Worm (Caenorhabditis elegans) whole organism, L3 larva: ENCODE measurements around the gene cdt-2.

Source experiments
- R02D3.7 ChIP-seq: fragments of 150-350 bp; optimal IDR thresholded peaks from 2 replicates; lab custom pipeline; 2014; ENCODE audit warnings: missing biosample characterization, missing genetic modification characterization
- ZK546.5 ChIP-seq: sonication (generic microtip); optimal IDR thresholded peaks from 2 replicates; lab custom pipeline; 2017; ENCODE audit warnings: missing biosample characterization, missing genetic modification characterization
- aly-2 ChIP-seq: fragments of 150-350 bp; optimal IDR thresholded peaks from 2 replicates; lab custom pipeline; 2014; ENCODE audit warnings: missing biosample characterization, missing genetic modification characterization
- ama-1 ChIP-seq: fragments of 150-350 bp; optimal IDR thresholded peaks from 2 replicates; lab custom pipeline; 2018
- ceh-16 ChIP-seq: sonication (generic microtip); optimal IDR thresholded peaks from 2 replicates; lab custom pipeline; 2017; ENCODE audit warnings: missing biosample characterization, missing genetic modification characterization
- ceh-28 ChIP-seq: fragments of 150-350 bp; optimal IDR thresholded peaks from 2 replicates; lab custom pipeline; 2014; ENCODE audit warnings: missing biosample characterization, missing genetic modification reagents, missing genetic modification characterization
- ceh-82 ChIP-seq: fragments of 150-350 bp; optimal IDR thresholded peaks from 2 replicates; lab custom pipeline; 2014; ENCODE audit warnings: missing biosample characterization, missing genetic modification characterization
- ceh-9 ChIP-seq: sonication (generic microtip); optimal IDR thresholded peaks from 2 replicates; lab custom pipeline; 2018; ENCODE audit warnings: missing biosample characterization, missing genetic modification characterization
- daf-12 ChIP-seq: fragments of 150-350 bp; optimal IDR thresholded peaks from 2 replicates; lab custom pipeline; 2014; ENCODE audit warnings: missing biosample characterization, missing genetic modification reagents, missing genetic modification characterization
- egl-27 ChIP-seq: sonication (generic microtip); optimal IDR thresholded peaks from 4 replicates; lab custom pipeline; 2017; ENCODE audit warnings: missing biosample characterization, missing genetic modification reagents, missing genetic modification characterization
- egl-5 ChIP-seq: fragments of 150-350 bp; optimal IDR thresholded peaks from 2 replicates; lab custom pipeline; 2017; ENCODE audit warnings: missing biosample characterization, missing genetic modification reagents, missing genetic modification characterization, inconsistent platforms
- elt-1 ChIP-seq: fragments of 150-350 bp; optimal IDR thresholded peaks from 2 replicates; lab custom pipeline; 2014; ENCODE audit warnings: missing biosample characterization, missing genetic modification characterization
- elt-2 ChIP-seq: sonication (generic microtip); optimal IDR thresholded peaks from 2 replicates; lab custom pipeline; 2016; ENCODE audit warnings: missing genetic modification reagents, mild to moderate bottlenecking, missing genetic modification characterization, missing compliant biosample characterization
- elt-3 ChIP-seq, 3 experiments: fragments of 150-350 bp in 1 of 3; sonication (generic microtip) in 2 of 3; optimal IDR thresholded peaks; 2 replicates in 2 of 3; 4 replicates in 1 of 3; lab custom pipeline; 2014 to 2017; ENCODE audit warnings: missing biosample characterization in 3 of 3, missing genetic modification characterization in 3 of 3
- eor-1 ChIP-seq, 2 experiments: fragments of 150-350 bp; optimal IDR thresholded peaks; 2 replicates each; lab custom pipeline; 2014 to 2018; ENCODE audit warnings: missing biosample characterization in 2 of 2, missing genetic modification characterization in 2 of 2
- fkh-10 ChIP-seq: sonication (generic microtip); optimal IDR thresholded peaks from 2 replicates; lab custom pipeline; 2017; ENCODE audit warnings: missing biosample characterization, missing genetic modification reagents, missing genetic modification characterization
- fkh-2 ChIP-seq: fragments of 150-350 bp; optimal IDR thresholded peaks from 2 replicates; lab custom pipeline; 2014; ENCODE audit warnings: missing biosample characterization, missing genetic modification reagents, missing genetic modification characterization
- fos-1 ChIP-seq: fragments of 150-350 bp; optimal IDR thresholded peaks from 2 replicates; lab custom pipeline; 2014; ENCODE audit warnings: missing biosample characterization, missing genetic modification characterization
- hmg-11 ChIP-seq: sonication (generic microtip); optimal IDR thresholded peaks from 2 replicates; lab custom pipeline; 2016; ENCODE audit warnings: missing genetic modification characterization, missing compliant biosample characterization
- jun-1 ChIP-seq: fragments of 150-350 bp; optimal IDR thresholded peaks from 2 replicates; lab custom pipeline; 2014; ENCODE audit warnings: missing biosample characterization, missing genetic modification reagents, missing genetic modification characterization
- lin-15B ChIP-seq: fragments of 150-350 bp; optimal IDR thresholded peaks from 2 replicates; lab custom pipeline; 2014; ENCODE audit warnings: missing biosample characterization, missing genetic modification characterization
- lin-39 ChIP-seq: fragments of 150-350 bp; optimal IDR thresholded peaks from 2 replicates; lab custom pipeline; 2018; ENCODE audit warnings: missing biosample characterization, missing genetic modification reagents, missing genetic modification characterization
- lsy-12 ChIP-seq: sonication (generic microtip); optimal IDR thresholded peaks from 2 replicates; lab custom pipeline; 2016; ENCODE audit warnings: mild to moderate bottlenecking, missing genetic modification characterization, missing compliant biosample characterization
- mdl-1 ChIP-seq: fragments of 150-350 bp; optimal IDR thresholded peaks from 2 replicates; lab custom pipeline; 2014; ENCODE audit warnings: missing biosample characterization, missing genetic modification characterization
- mml-1 ChIP-seq: fragments of 150-350 bp; sonication (generic microtip); optimal IDR thresholded peaks from 3 replicates; lab custom pipeline; 2014; ENCODE audit warnings: missing biosample characterization, missing genetic modification characterization
- nfya-1 ChIP-seq: sonication (generic microtip); optimal IDR thresholded peaks from 2 replicates; lab custom pipeline; 2017; ENCODE audit warnings: missing genetic modification characterization, mild to moderate bottlenecking, missing compliant biosample characterization, antibody characterized with exemption, moderate library complexity; ENCODE audit not compliant: insufficient read depth
- nhr-11 ChIP-seq: fragments of 150-350 bp; optimal IDR thresholded peaks from 2 replicates; lab custom pipeline; 2014; ENCODE audit warnings: missing biosample characterization, missing genetic modification characterization
- nhr-12 ChIP-seq: fragments of 150-350 bp; optimal IDR thresholded peaks from 2 replicates; lab custom pipeline; 2014; ENCODE audit warnings: missing biosample characterization, missing genetic modification characterization
- nhr-23 ChIP-seq: fragments of 150-350 bp; optimal IDR thresholded peaks from 2 replicates; lab custom pipeline; 2014; ENCODE audit warnings: missing biosample characterization, missing genetic modification reagents, missing genetic modification characterization
- nhr-237 ChIP-seq: fragments of 150-350 bp; optimal IDR thresholded peaks from 2 replicates; lab custom pipeline; 2014; ENCODE audit warnings: missing biosample characterization, missing genetic modification characterization
- nhr-25 ChIP-seq: sonication (generic microtip); optimal IDR thresholded peaks from 2 replicates; lab custom pipeline; 2017; ENCODE audit warnings: missing biosample characterization, missing genetic modification characterization
- nhr-28 ChIP-seq: fragments of 150-350 bp; optimal IDR thresholded peaks from 2 replicates; lab custom pipeline; 2014; ENCODE audit warnings: missing biosample characterization, missing genetic modification characterization
- nhr-43 ChIP-seq: sonication (generic microtip); optimal IDR thresholded peaks from 2 replicates; lab custom pipeline; 2016; ENCODE audit warnings: mild to moderate bottlenecking, missing genetic modification characterization, missing compliant biosample characterization; ENCODE audit not compliant: poor library complexity, severe bottlenecking
- nhr-67 ChIP-seq: fragments of 150-350 bp; optimal IDR thresholded peaks from 2 replicates; lab custom pipeline; 2014; ENCODE audit warnings: missing biosample characterization, missing genetic modification characterization
- nhr-76 ChIP-seq: fragments of 150-350 bp; sonication (generic microtip); optimal IDR thresholded peaks from 5 replicates; lab custom pipeline; 2014; ENCODE audit warnings: missing biosample characterization, missing genetic modification characterization
- nhr-77 ChIP-seq: fragments of 150-350 bp; optimal IDR thresholded peaks from 2 replicates; lab custom pipeline; 2014; ENCODE audit warnings: missing biosample characterization, missing genetic modification characterization
- pha-4 ChIP-seq: fragments of 150-350 bp; optimal IDR thresholded peaks from 2 replicates; lab custom pipeline; 2014; ENCODE audit warnings: missing biosample characterization, missing genetic modification reagents, missing genetic modification characterization
- pqm-1 ChIP-seq: fragments of 150-350 bp; optimal IDR thresholded peaks from 2 replicates; lab custom pipeline; 2017; ENCODE audit warnings: missing biosample characterization, missing genetic modification characterization, inconsistent platforms
- sea-2 ChIP-seq: fragments of 150-350 bp; sonication (generic microtip); optimal IDR thresholded peaks from 4 replicates; lab custom pipeline; 2014; ENCODE audit warnings: missing biosample characterization, missing genetic modification reagents, missing genetic modification characterization
- skn-1 ChIP-seq: fragments of 150-350 bp; optimal IDR thresholded peaks from 2 replicates; lab custom pipeline; 2014; ENCODE audit warnings: missing biosample characterization, missing genetic modification characterization
- snpc-4 ChIP-seq: fragments of 150-350 bp; optimal IDR thresholded peaks from 2 replicates; lab custom pipeline; 2014; ENCODE audit warnings: missing biosample characterization, missing genetic modification characterization
- tbx-2 ChIP-seq: sonication (generic microtip); optimal IDR thresholded peaks from 2 replicates; lab custom pipeline; 2016; ENCODE audit warnings: mild to moderate bottlenecking, missing genetic modification characterization, missing compliant biosample characterization
- unc-39 ChIP-seq: sonication (generic microtip); optimal IDR thresholded peaks from 4 replicates; lab custom pipeline; 2017; ENCODE audit warnings: missing biosample characterization, missing genetic modification characterization
- unc-62 ChIP-seq: fragments of 150-350 bp; sonication (generic microtip); optimal IDR thresholded peaks from 4 replicates; lab custom pipeline; 2014; ENCODE audit warnings: missing biosample characterization, missing genetic modification reagents, missing genetic modification characterization
- zag-1 ChIP-seq: fragments of 150-350 bp; optimal IDR thresholded peaks from 2 replicates; lab custom pipeline; 2014; ENCODE audit warnings: missing biosample characterization, missing genetic modification characterization
- ztf-11 ChIP-seq: fragments of 150-350 bp; optimal IDR thresholded peaks from 2 replicates; lab custom pipeline; 2014; ENCODE audit warnings: missing biosample characterization, missing genetic modification characterization
- ztf-4 ChIP-seq: fragments of 150-350 bp; optimal IDR thresholded peaks from 2 replicates; lab custom pipeline; 2014; ENCODE audit warnings: missing biosample characterization, missing genetic modification characterization

Gene cdt-2

ce11 chrV:15004800-15005199, 13.9 kb upstream of the cdt-2 start, which contains the start of gene hrde-2:
Gene hrde-2, plus strand, starts transcription at chrV:15005100.
- TF ChIP-seq lin-39 (tag; lab: Kevin White, UChicago), result no peak
- no peak for TF ChIP-seq tbx-2 (tag; lab: Kevin White, UChicago)
- no peak for TF ChIP-seq lin-15B (tag; lab: Kevin White, UChicago)
- no peak for TF ChIP-seq nhr-43
- no peak for TF ChIP-seq fkh-2
- no peak for TF ChIP-seq nhr-23
- TF ChIP-seq nhr-28 (tag; lab: Kevin White, UChicago), result no peak
- no peak for TF ChIP-seq egl-5
- TF ChIP-seq ceh-16, result no peak
- TF ChIP-seq sea-2 (GFP tag; lab: Kevin White, UChicago), result no peak
- no peak for TF ChIP-seq nhr-67 (tag; lab: Kevin White, UChicago)

ce11 chrV:15002184-15002690, 11.3 kb upstream of the cdt-2 start, which contains the start of the genes fib-1 and mut-15:
Gene fib-1, minus strand, starts transcription at chrV:15002223.
Gene mut-15, plus strand, starts transcription at chrV:15002543.
- TF ChIP-seq ztf-4 (tag; lab: Kevin White, UChicago) (peak; percentile 26), elt-2 (tag; lab: Kevin White, UChicago) (peak; percentile 72), pha-4 (tag; lab: Kevin White, UChicago) (peak; percentile 95), sea-2 (GFP tag; lab: Kevin White, UChicago) (no peak), skn-1 (tag; lab: Kevin White, UChicago) (peak; percentile 71), zag-1 (peak; percentile 39), ama-1 (lab: Kevin White, UChicago) (no peak), nfya-1 (tag; lab: Kevin White, UChicago) (peak; percentile 94), unc-62 (GFP tag; lab: Kevin White, UChicago) (peak; percentile 59), elt-1 (tag; lab: Kevin White, UChicago) (peak; percentile 24), tbx-2 (tag; lab: Kevin White, UChicago) (peak; percentile 48), R02D3.7 (tag; lab: Kevin White, UChicago) (peak; percentile 88), lin-39 (tag; lab: Kevin White, UChicago) (peak; percentile 84), elt-3 (tag; optimal IDR thresholded peaks at IDR 0.05; lab: Kevin White, UChicago) (peak in 1 of 3 experiments; percentile 72), nhr-23 (peak; percentile 91), ceh-28 (peak; percentile 96), pqm-1 (peak; percentile 61), ztf-11 (tag; lab: Kevin White, UChicago) (no peak), nhr-237 (no peak), hmg-11 (tag; lab: Kevin White, UChicago) (peak; percentile 81), jun-1 (peak; percentile 75), nhr-43 (peak; percentile 91), nhr-67 (tag; lab: Kevin White, UChicago) (no peak), ceh-16 (no peak), fkh-10 (peak; percentile 80), nhr-25 (tag; lab: Kevin White, UChicago) (peak; percentile 94), aly-2 (tag; lab: Kevin White, UChicago) (no peak), snpc-4 (tag; lab: Kevin White, UChicago) (peak; percentile 80), ceh-9 (no peak), unc-39 (no peak), mdl-1 (tag; lab: Kevin White, UChicago) (no peak), nhr-11 (peak; percentile 76), nhr-28 (tag; lab: Kevin White, UChicago) (no peak), daf-12 (no peak), fkh-2 (no peak), mml-1 (tag; lab: Kevin White, UChicago) (no peak), lsy-12 (peak; percentile 91), nhr-12 (no peak), ZK546.5 (tag; lab: Kevin White, UChicago) (no peak), fos-1 (tag; lab: Kevin White, UChicago) (no peak), egl-5 (peak; percentile 92), eor-1 (tag; optimal IDR thresholded peaks at IDR 0.05; lab: Kevin White, UChicago) (no peak), nhr-76 (tag; lab: Kevin White, UChicago) (no peak), lin-15B (tag; lab: Kevin White, UChicago) (peak; percentile 98), egl-27 (peak; percentile 10), ceh-82 (tag; lab: Kevin White, UChicago) (peak; percentile 53), nhr-77 (tag; lab: Kevin White, UChicago) (peak; percentile 14)
